Fruit fly (Drosophila melanogaster) whole organism, embryonic: ENCODE data around the gene CG11279.

ENCODE experiments used
- CG4707 ChIP-seq: fragments of 200-800 bp; sonication (Bioruptor generic); optimal IDR thresholded peaks from 2 replicates; lab custom pipeline; 2018; ENCODE audit warnings: missing biosample characterization, mild to moderate bottlenecking, missing genetic modification characterization, moderate library complexity
- Gsc ChIP-seq: fragments of 200-800 bp; sonication (Bioruptor generic); IDR thresholded peaks from 2 replicates; pipeline ENCODE4 v1.3.6; 2022; ENCODE audit warnings: missing biosample characterization, missing genetic modification characterization
- NfI ChIP-seq: fragments of 200-800 bp; sonication (Bioruptor generic); optimal IDR thresholded peaks from 3 replicates; lab custom pipeline; 2018; ENCODE audit warnings: missing biosample characterization, mild to moderate bottlenecking, missing genetic modification characterization, moderate library complexity
- disco-r ChIP-seq: fragments of 200-800 bp; sonication (Bioruptor generic); optimal IDR thresholded peaks from 2 replicates; lab custom pipeline; 2016; ENCODE audit warnings: missing biosample characterization, missing genetic modification characterization
- gfzf ChIP-seq: fragments of 200-800 bp; sonication (Bioruptor generic); optimal IDR thresholded peaks from 2 replicates; lab custom pipeline; 2016; ENCODE audit warnings: missing biosample characterization, mild to moderate bottlenecking, missing genetic modification characterization, moderate library complexity
- h ChIP-seq: fragments of >200 bp; optimal IDR thresholded peaks from 2 replicates; lab custom pipeline; 2017
- kay ChIP-seq: fragments of 200-800 bp; sonication (Bioruptor generic); optimal IDR thresholded peaks from 2 replicates; lab custom pipeline; 2016; ENCODE audit warnings: missing biosample characterization, missing genetic modification characterization
- pros ChIP-seq: fragments of 200-800 bp; sonication (Bioruptor generic); optimal IDR thresholded peaks from 3 replicates; lab custom pipeline; 2019; ENCODE audit warnings: missing biosample characterization, mild to moderate bottlenecking, missing genetic modification characterization, moderate library complexity

DNA sequence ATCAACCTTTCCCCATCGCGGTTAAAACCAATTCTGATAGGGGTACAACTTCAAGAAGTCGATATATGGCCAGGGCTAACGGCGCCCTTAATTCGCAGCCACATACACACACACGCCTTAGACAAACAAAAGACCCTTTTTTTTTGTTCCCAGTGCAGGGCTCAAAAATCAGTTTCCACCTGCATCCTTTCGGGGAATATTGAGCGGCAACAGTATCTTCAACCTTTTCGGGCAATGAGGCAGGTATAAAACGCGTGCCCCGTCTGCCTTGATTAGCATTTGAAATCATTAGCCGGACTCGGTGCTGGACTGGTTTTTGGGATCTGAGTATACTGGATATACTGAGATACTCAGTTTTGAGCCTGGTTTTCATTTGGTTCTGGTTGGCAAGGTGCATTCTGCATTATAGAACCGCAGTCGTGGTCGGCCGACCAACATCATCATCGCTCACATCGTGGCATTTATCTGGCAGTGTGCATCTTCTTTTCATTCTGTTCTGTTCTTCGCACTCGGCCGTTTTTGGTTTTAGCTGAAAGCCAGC, 27.4 kb downstream of the CG11279 start:
- TF ChIP-seq pros (GFP tag; lab: Kevin White, UChicago): no peak
- TF ChIP-seq gfzf (GFP tag; lab: Kevin White, UChicago): no peak
- TF ChIP-seq NfI (GFP tag; lab: Kevin White, UChicago): no peak
- no peak for TF ChIP-seq disco-r
- no peak for TF ChIP-seq CG4707 (GFP tag; lab: Kevin White, UChicago)
- no peak for TF ChIP-seq kay (GFP tag; lab: Kevin White, UChicago)
- no peak for TF ChIP-seq h
- no peak for TF ChIP-seq Gsc (GFP tag; lab: Robert Waterston, UW)
